Worm (Caenorhabditis elegans) whole organism, midembryonic: Measurements from ENCODE around the gene F08G2.7.
"Not testable (repeated sequence)": the region's sequence is repeated elsewhere in the genome, so short reads cannot be mapped to it uniquely, and the experiment has no call there.

Source experiments
- T22C8.4 ChIP-seq: fragments of 200-800 bp; sonication (Bioruptor generic); IDR thresholded peaks from 2 replicates; pipeline ENCODE4 v1.3.6; 2022; ENCODE audit warnings: missing genetic modification characterization, missing compliant biosample characterization
- cog-1 ChIP-seq: sonication (generic microtip); optimal IDR thresholded peaks from 2 replicates; lab custom pipeline; 2016; ENCODE audit warnings: missing genetic modification characterization, missing compliant biosample characterization
- flt-1 ChIP-seq: fragments of 200-800 bp; sonication (Bioruptor generic); IDR thresholded peaks from 2 replicates; pipeline ENCODE4 v1.3.6; 2022; ENCODE audit warnings: missing genetic modification characterization, missing compliant biosample characterization
- klf-2 ChIP-seq: fragments of 200-800 bp; sonication (Bioruptor generic); conservative IDR thresholded peaks from 2 replicates; pipeline ENCODE4 v1.3.6; 2022; ENCODE audit warnings: missing genetic modification reagents, missing genetic modification characterization, missing compliant biosample characterization
- med-1 ChIP-seq: sonication (generic microtip); optimal IDR thresholded peaks from 2 replicates; lab custom pipeline; 2017; ENCODE audit warnings: missing genetic modification characterization, mild to moderate bottlenecking, missing compliant biosample characterization, antibody characterized with exemption, missing genetic modification reagents; ENCODE audit not compliant: insufficient read depth
- ref-1 ChIP-seq: fragments of 200-800 bp; sonication (Bioruptor generic); conservative IDR thresholded peaks from 2 replicates; pipeline ENCODE4 v1.3.6; 2022; ENCODE audit warnings: missing genetic modification reagents, missing genetic modification characterization, missing compliant biosample characterization
- tab-1 ChIP-seq: fragments of 200-800 bp; sonication (Bioruptor generic); IDR thresholded peaks from 2 replicates; pipeline ENCODE4 v1.3.6; 2022; ENCODE audit warnings: missing genetic modification characterization, missing compliant biosample characterization
- ztf-23 ChIP-seq: fragments of 200-800 bp; sonication (Bioruptor generic); IDR thresholded peaks from 2 replicates; pipeline ENCODE4 v1.3.6; 2022; ENCODE audit warnings: missing genetic modification reagents, missing genetic modification characterization, missing compliant biosample characterization
- ztf-29 ChIP-seq: fragments of 200-800 bp; sonication (Bioruptor generic); IDR thresholded peaks from 2 replicates; pipeline ENCODE4 v1.3.6; 2022; ENCODE audit warnings: missing genetic modification reagents, missing genetic modification characterization, missing compliant biosample characterization

Gene F08G2.7

DNA sequence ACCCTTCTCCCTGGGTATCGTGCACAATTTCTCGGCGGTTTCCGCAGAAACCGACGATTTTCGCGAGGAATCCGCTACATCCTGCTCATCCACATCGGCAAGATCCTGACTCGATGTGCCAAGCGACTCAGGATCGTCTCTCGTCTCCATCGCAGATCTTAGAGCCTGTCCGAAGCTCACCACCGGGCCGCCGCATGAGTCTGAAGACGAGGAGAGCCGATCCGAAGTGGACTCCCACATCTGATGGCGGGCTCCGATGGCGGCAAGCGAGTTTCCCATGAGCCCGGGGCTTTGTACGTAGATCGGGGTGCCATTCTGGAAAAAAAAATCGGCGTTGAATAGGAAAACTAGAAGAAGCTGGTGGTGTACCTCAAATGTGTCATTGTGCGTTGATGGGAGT, 17.4 kb upstream of the F08G2.7 start:
- TF ChIP-seq tab-1 (GFP tag; lab: Robert Waterston, UW) (no peak), T22C8.4 (GFP tag; lab: Robert Waterston, UW) (no peak), ztf-29 (GFP tag; lab: Robert Waterston, UW) (no peak), flt-1 (GFP tag; lab: Robert Waterston, UW) (no peak), ztf-23 (GFP tag; lab: Robert Waterston, UW) (no peak), med-1 (GFP tag; lab: Kevin White, UChicago) (no peak), ref-1 (GFP tag; lab: Robert Waterston, UW) (no peak), cog-1 (tag; lab: Kevin White, UChicago) (no peak), klf-2 (GFP tag; lab: Robert Waterston, UW) (no peak)

DNA sequence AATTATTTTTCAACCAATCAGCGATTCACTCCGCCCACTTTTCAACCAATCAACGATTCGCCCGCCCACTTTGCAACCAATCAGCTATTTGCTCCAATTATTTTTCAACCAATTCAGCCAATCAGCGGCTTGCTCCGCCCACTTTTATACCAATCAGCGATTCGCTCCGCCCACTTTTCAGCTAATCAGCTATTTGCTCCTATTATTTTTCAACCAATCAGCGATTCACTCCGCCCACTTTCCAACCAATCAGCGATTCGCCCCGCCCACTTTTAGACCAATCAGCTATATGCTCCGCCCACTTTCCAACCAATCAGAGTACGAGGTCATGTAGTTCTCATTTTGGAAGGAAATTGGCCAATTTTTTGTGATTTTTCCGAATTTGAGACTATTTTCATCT, 14.4 kb upstream of the F08G2.7 start:
- TF ChIP-seq ref-1 (GFP tag; lab: Robert Waterston, UW), result no peak
- TF ChIP-seq flt-1 (GFP tag; lab: Robert Waterston, UW), result no peak
- no peak for TF ChIP-seq cog-1 (tag; lab: Kevin White, UChicago)
- no peak for TF ChIP-seq tab-1 (GFP tag; lab: Robert Waterston, UW)
- no peak for TF ChIP-seq ztf-29 (GFP tag; lab: Robert Waterston, UW)
- no peak for TF ChIP-seq med-1 (GFP tag; lab: Kevin White, UChicago)
- no peak for TF ChIP-seq klf-2 (GFP tag; lab: Robert Waterston, UW)
- no peak for TF ChIP-seq T22C8.4 (GFP tag; lab: Robert Waterston, UW)
- TF ChIP-seq ztf-23 (GFP tag; lab: Robert Waterston, UW), result no peak

DNA sequence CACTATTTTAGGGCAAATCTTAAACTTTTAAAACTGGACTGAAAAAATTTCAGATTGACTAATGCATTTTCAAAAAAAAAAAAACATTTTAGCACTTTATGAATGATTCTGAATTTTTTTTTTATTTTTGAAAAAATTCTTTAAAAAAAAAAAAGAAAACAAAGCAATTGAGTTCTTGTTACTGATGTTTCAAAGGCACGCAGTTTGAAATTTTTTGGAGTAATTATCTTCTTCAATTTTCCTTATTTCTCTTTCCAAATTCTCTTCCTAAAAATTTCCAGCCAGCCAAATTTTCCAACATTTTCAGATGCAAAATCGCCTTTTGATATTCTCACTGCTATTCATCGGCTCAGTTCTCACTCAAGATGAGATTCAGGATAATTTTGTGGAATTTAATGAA, 11.0 kb upstream of the F08G2.7 start, which contains the start of gene F08G2.8:
F08G2.8 (plus strand) TSS at position 301 of the 400 bp plus-strand sequence.
- TF ChIP-seq ztf-23 (GFP tag; lab: Robert Waterston, UW) (no peak), cog-1 (tag; lab: Kevin White, UChicago) (no peak), ztf-29 (GFP tag; lab: Robert Waterston, UW) (no peak), tab-1 (GFP tag; lab: Robert Waterston, UW) (no peak)

DNA sequence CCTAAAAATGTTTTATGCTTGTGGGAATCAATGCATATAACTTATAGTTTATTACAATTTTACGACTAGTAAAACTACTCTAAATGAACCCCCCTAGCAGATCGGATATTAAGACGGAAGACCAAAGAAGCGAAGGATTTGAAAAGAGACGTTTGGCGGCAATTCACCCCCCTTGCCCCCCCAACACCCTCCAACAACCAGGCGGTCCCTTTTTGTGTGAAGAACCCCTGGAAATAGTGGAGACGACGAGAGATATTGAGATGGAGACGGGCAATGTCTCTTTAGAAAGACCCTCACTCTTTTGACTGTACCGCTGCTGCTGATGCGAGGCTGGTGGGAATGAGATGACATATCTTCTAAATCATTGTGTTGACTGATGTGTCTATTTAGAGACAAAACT, 6.4 kb upstream of the F08G2.7 start:
- TF ChIP-seq tab-1 (GFP tag; lab: Robert Waterston, UW) (no peak), cog-1 (tag; lab: Kevin White, UChicago) (peak; percentile 0), ztf-23 (GFP tag; lab: Robert Waterston, UW) (0 out of 2 replicates have a peak, but pooled peaks have one; percentile 57), med-1 (GFP tag; lab: Kevin White, UChicago) (no peak)

DNA sequence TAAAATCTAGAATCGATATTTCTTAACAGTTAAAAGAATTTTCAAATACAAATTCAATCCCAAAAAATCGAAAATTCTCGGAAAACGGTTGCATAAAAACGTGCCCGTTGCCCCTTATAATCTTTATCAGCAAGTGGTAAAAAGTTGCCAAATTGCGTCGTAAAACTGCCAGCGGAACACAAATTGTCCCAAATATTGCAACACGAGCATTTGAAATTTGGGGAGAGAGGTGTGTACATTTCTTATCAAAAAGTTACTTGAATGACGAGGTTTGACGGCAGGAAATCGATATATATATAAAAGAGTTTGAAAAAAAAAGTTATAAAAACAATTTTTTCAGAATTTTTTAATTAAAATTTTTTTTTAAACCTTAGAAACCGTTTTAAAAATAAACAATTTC, 5.1 kb upstream of the F08G2.7 start:
- TF ChIP-seq ref-1 (GFP tag; lab: Robert Waterston, UW), result no peak
- TF ChIP-seq flt-1 (GFP tag; lab: Robert Waterston, UW), result no peak
- no peak for TF ChIP-seq cog-1 (tag; lab: Kevin White, UChicago)
- no peak for TF ChIP-seq klf-2 (GFP tag; lab: Robert Waterston, UW)
- TF ChIP-seq ztf-29 (GFP tag; lab: Robert Waterston, UW), result no peak
- no peak for TF ChIP-seq tab-1 (GFP tag; lab: Robert Waterston, UW)
- no peak for TF ChIP-seq med-1 (GFP tag; lab: Kevin White, UChicago)
- no peak for TF ChIP-seq ztf-23 (GFP tag; lab: Robert Waterston, UW)
- no peak for TF ChIP-seq T22C8.4 (GFP tag; lab: Robert Waterston, UW)

DNA sequence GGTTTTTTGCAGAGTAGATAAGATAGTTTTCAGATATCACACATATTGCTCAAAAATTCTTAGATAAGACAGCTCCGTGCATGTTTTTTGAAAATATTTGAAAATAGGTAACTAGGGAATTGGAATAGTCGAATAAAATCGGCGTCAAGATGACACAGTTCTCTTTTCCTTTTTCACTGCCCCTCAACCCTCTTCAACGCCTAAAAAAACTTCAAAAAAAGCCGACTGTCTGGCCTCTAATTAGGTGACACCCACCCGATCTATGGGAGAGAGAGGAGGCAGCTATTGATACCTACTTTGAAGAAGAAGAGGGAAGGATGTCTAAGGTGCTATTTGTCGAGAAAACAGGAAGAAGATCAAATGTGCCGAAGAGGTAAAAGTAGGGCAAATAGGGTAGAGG, 1.4 kb upstream of the F08G2.7 start:
- TF ChIP-seq T22C8.4 (GFP tag; lab: Robert Waterston, UW) (no peak), flt-1 (GFP tag; lab: Robert Waterston, UW) (no peak), klf-2 (GFP tag; lab: Robert Waterston, UW) (no peak), tab-1 (GFP tag; lab: Robert Waterston, UW) (no peak), ref-1 (GFP tag; lab: Robert Waterston, UW) (no peak), cog-1 (tag; lab: Kevin White, UChicago) (no peak)

DNA sequence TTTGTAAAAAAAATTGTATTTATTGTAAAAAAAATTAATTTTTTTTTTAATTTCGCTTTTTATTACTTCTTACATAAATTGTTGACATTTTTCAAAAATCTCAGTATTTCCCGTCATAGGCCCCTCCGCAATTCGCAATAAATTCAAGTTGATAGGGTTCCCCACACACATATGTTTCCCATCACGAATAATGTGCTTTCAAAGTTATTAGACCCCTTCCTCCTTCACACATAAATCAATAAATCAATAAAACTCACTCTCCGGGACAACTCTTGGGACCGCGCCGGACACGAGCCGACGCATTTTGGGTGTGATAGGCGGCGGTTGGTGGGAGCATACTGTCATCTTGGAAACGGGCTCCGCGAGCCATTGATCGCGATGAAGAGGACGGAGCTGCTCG, 1.5 kb downstream of the F08G2.7 start:
- TF ChIP-seq ztf-29 (GFP tag; lab: Robert Waterston, UW), result no peak
- no peak for TF ChIP-seq cog-1 (tag; lab: Kevin White, UChicago)
- no peak for TF ChIP-seq klf-2 (GFP tag; lab: Robert Waterston, UW)
- TF ChIP-seq T22C8.4 (GFP tag; lab: Robert Waterston, UW), result no peak
- TF ChIP-seq tab-1 (GFP tag; lab: Robert Waterston, UW), result no peak
- no peak for TF ChIP-seq ref-1 (GFP tag; lab: Robert Waterston, UW)
- TF ChIP-seq med-1 (GFP tag; lab: Kevin White, UChicago), result no peak
- no peak for TF ChIP-seq ztf-23 (GFP tag; lab: Robert Waterston, UW)
- no peak for TF ChIP-seq flt-1 (GFP tag; lab: Robert Waterston, UW)

- TF ChIP-seq cog-1 (tag; lab: Kevin White, UChicago) (no peak), ztf-29 (GFP tag; lab: Robert Waterston, UW) (no peak), ref-1 (GFP tag; lab: Robert Waterston, UW) (no peak)
Observed at ce11 chrII:13838403-13838802, 2.6 kb downstream of the F08G2.7 start.

DNA sequence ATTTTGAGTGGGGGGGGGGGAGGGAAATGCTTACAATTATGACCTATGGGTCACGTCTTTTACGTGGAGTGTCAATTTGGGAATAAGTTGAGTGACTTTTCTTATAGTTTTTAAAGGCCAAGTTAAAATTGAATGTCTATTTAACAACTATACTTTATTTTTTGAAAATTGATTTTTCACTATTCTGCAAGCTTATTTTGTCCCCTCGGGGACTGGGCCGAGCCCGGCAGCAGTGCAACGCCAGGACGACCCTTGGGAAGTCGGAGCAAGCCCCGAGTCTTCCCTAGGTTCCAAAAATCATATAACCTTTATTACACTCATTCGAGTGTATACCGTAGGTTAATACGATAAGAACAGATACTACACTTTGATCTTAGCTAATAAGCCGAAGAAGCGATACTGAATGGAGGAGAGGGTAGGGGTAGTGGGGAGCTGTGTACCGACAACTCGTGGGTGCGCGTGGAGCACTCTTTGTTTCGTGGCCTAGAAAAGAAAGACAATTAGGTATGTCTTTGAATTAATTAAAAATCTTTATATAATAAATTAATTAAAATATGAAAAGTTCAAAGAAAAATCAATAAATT, 5.1 kb downstream of the F08G2.7 start, which contains the start of gene ins-37:
ins-37 (minus strand) TSS at position 384 of the 584 bp plus-strand sequence.
- TF ChIP-seq ztf-29 (GFP tag; lab: Robert Waterston, UW); cog-1 (tag; lab: Kevin White, UChicago); ref-1 (GFP tag; lab: Robert Waterston, UW): not testable (repeated sequence)
